Fruit fly (Drosophila melanogaster) whole organism, wandering third instar larva: Measurements from ENCODE around the gene CG43740.
A peak's percentile ranks its signal among the peaks of the same experiment; 100 is the strongest.

Experiments used
- CG32264 ChIP-seq: fragments of 200-800 bp; sonication (Bioruptor generic); optimal IDR thresholded peaks from 2 replicates; lab custom pipeline; 2016; ENCODE audit warnings: missing biosample characterization, missing genetic modification characterization
- Dfd ChIP-seq: fragments of >200 bp; optimal IDR thresholded peaks from 2 replicates; lab custom pipeline; 2017; ENCODE audit warnings: missing biosample characterization, missing genetic modification characterization
- Dif ChIP-seq: fragments of 200-275, 200-300 bp; sonication (Bioruptor generic); optimal IDR thresholded peaks from 2 replicates; lab custom pipeline; 2018; ENCODE audit warnings: missing biosample characterization, missing genetic modification characterization; ENCODE audit not compliant: partially characterized antibody
- GATAd ChIP-seq: sonication (Bioruptor generic); optimal IDR thresholded peaks from 2 replicates; lab custom pipeline; 2016; ENCODE audit warnings: missing biosample characterization, missing genetic modification characterization
- HLH106 ChIP-seq: fragments of 200-800 bp; optimal IDR thresholded peaks from 3 replicates; lab custom pipeline; 2019; ENCODE audit warnings: missing biosample characterization, mild to moderate bottlenecking, missing genetic modification characterization, moderate library complexity
- Hnf4 ChIP-seq: fragments of 200-800 bp; sonication (Bioruptor generic); optimal IDR thresholded peaks from 2 replicates; lab custom pipeline; 2016; ENCODE audit warnings: missing biosample characterization, mild to moderate bottlenecking, missing genetic modification characterization
- Hr83 ChIP-seq: fragments of 200-300 bp; sonication (Bioruptor generic); optimal IDR thresholded peaks from 2 replicates; lab custom pipeline; 2016; ENCODE audit warnings: missing biosample characterization, mild to moderate bottlenecking, missing genetic modification characterization, moderate library complexity; ENCODE audit not compliant: poor library complexity, severe bottlenecking
- Jra ChIP-seq: sonication (Bioruptor generic); optimal IDR thresholded peaks from 2 replicates; lab custom pipeline; 2016; ENCODE audit warnings: missing biosample characterization, missing genetic modification characterization
- Mio ChIP-seq: sonication (Bioruptor generic); optimal IDR thresholded peaks from 2 replicates; lab custom pipeline; 2016; ENCODE audit warnings: missing biosample characterization, missing genetic modification characterization
- OdsH ChIP-seq: fragments of 200-800 bp; sonication (Bioruptor generic); optimal IDR thresholded peaks from 2 replicates; lab custom pipeline; 2016; ENCODE audit warnings: missing biosample characterization, mild to moderate bottlenecking, missing genetic modification characterization
- Rel ChIP-seq, 2 experiments: fragments of 200-800 bp; sonication (Bioruptor generic) in 1 of 2; optimal IDR thresholded peaks; 2 replicates in 1 of 2; 3 replicates in 1 of 2; lab custom pipeline; 2016 to 2019; ENCODE audit warnings: mild to moderate bottlenecking in 2 of 2, missing biosample characterization in 2 of 2, missing genetic modification characterization in 2 of 2, moderate library complexity in 1 of 2
- Sp1 ChIP-seq: fragments of 200-800 bp; sonication (Bioruptor generic); optimal IDR thresholded peaks from 3 replicates; lab custom pipeline; 2019; ENCODE audit warnings: missing biosample characterization, mild to moderate bottlenecking, missing genetic modification characterization, moderate library complexity
- Vsx2 ChIP-seq: fragments of 200-300, 225-300 bp; sonication (Bioruptor generic); optimal IDR thresholded peaks from 2 replicates; lab custom pipeline; 2018; ENCODE audit warnings: missing biosample characterization, missing genetic modification characterization; ENCODE audit not compliant: partially characterized antibody
- br ChIP-seq: fragments of 200-800 bp; sonication (Bioruptor generic); optimal IDR thresholded peaks from 2 replicates; lab custom pipeline; 2016; ENCODE audit warnings: missing biosample characterization, missing genetic modification characterization
- dl ChIP-seq, 2 experiments: fragments of 175-275, 200-275 bp in 1 of 2; fragments of 200-275 bp in 1 of 2; sonication (Bioruptor generic); optimal IDR thresholded peaks; lab custom pipeline; 2018; ENCODE audit warnings: mild to moderate bottlenecking in 2 of 2, missing biosample characterization in 2 of 2, missing genetic modification characterization in 2 of 2, moderate library complexity in 2 of 2; ENCODE audit not compliant: partially characterized antibody in 2 of 2, insufficient read depth in 1 of 2
- dsf ChIP-seq: sonication (Bioruptor generic); optimal IDR thresholded peaks from 2 replicates; lab custom pipeline; 2016; ENCODE audit warnings: missing biosample characterization, missing genetic modification characterization, borderline replicate concordance
- foxo ChIP-seq, 2 experiments: fragments of 200-800 bp; sonication (Bioruptor generic); optimal IDR thresholded peaks; 2 replicates in 1 of 2; 3 replicates in 1 of 2; lab custom pipeline; 2016 to 2017; ENCODE audit warnings: missing biosample characterization in 2 of 2, missing genetic modification characterization in 2 of 2
- fru ChIP-seq: fragments of 200-800 bp; sonication (Bioruptor generic); optimal IDR thresholded peaks from 3 replicates; lab custom pipeline; 2016; ENCODE audit warnings: missing biosample characterization, mild to moderate bottlenecking, missing genetic modification characterization
- h ChIP-seq: fragments of 200-800 bp; sonication (Bioruptor generic); optimal IDR thresholded peaks from 3 replicates; lab custom pipeline; 2016; ENCODE audit warnings: missing biosample characterization, mild to moderate bottlenecking, missing genetic modification characterization
- lola ChIP-seq: fragments of >200 bp; optimal IDR thresholded peaks from 2 replicates; lab custom pipeline; 2017; ENCODE audit warnings: missing biosample characterization, missing genetic modification characterization
- pan ChIP-seq: fragments of >200 bp; optimal IDR thresholded peaks from 2 replicates; lab custom pipeline; 2017
- psq ChIP-seq: fragments of 200-800 bp; sonication (Bioruptor generic); optimal IDR thresholded peaks from 3 replicates; lab custom pipeline; 2017; ENCODE audit warnings: missing biosample characterization, mild to moderate bottlenecking, missing genetic modification characterization, moderate library complexity
- rgr ChIP-seq: fragments of 200-800 bp; sonication (Bioruptor generic); optimal IDR thresholded peaks from 3 replicates; lab custom pipeline; 2016; ENCODE audit warnings: missing biosample characterization, mild to moderate bottlenecking, missing genetic modification characterization
- sage ChIP-seq: fragments of 200-800 bp; sonication (Bioruptor generic); optimal IDR thresholded peaks from 2 replicates; lab custom pipeline; 2016; ENCODE audit warnings: missing biosample characterization, mild to moderate bottlenecking, missing genetic modification characterization
- sv ChIP-seq: fragments of 200-800 bp; sonication (Bioruptor generic); optimal IDR thresholded peaks from 3 replicates; lab custom pipeline; 2016; ENCODE audit warnings: missing biosample characterization, missing genetic modification characterization
- woc ChIP-seq: sonication (Bioruptor generic); optimal IDR thresholded peaks from 2 replicates; lab custom pipeline; 2016; ENCODE audit warnings: missing biosample characterization, mild to moderate bottlenecking, missing genetic modification characterization

Gene CG43740

dm6 chrX:10326346-10326830, 7.1 kb upstream of the CG43740 start, which contains the start of gene CG2909:
Gene CG2909 (plus strand): TSS chrX:10326464.
- TF ChIP-seq HLH106 (tag; lab: Kevin White, UChicago) (no peak), Hnf4 (GFP tag; lab: Kevin White, UChicago) (no peak), Mio (no peak), Rel (GFP tag; optimal IDR thresholded peaks at IDR 0.05; lab: Kevin White, UChicago) (no peak), Rel (tag; optimal IDR thresholded peaks at IDR 0.05; lab: Kevin White, UChicago) (peak; percentile 97), woc (GFP tag; lab: Kevin White, UChicago) (no peak), sage (GFP tag; lab: Kevin White, UChicago) (no peak)
- TF ChIP-seq, all 38 proteins: peak for 1

DNA sequence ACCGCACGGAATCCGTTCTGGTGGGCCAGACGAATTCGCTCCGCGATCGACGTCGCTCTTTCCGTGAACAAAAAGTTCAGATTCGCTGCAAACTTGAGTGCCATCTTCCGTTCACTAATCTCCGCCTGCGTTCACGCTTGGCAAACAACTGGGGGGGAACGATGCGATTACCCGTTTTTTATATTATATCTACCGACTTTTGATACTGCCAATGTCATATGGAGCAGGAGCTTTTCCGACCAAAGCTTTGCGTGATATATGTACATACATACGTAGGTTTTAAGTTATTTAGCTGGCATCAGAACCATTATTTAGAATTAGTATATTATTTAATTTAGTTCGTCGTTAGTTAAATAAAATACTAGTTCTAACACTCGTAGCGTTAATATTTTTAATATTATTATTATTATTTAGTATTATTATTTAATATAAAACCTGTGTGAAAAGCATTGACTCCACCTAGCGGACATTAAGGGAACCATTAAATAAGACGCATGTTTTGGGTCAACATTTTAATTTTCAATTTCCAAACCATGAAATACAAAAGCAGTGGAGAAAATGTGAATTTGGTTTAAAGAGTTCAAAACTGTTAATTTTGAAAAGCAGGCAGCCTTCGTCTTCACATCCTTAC, 3.7 kb upstream of the CG43740 start, which contains the start of gene Gip:
Gene Gip (minus strand): TSS at position 214 of the 631 bp plus-strand sequence.
- TF ChIP-seq br (GFP tag; lab: Kevin White, UChicago) (peak; percentile 55), Rel (GFP tag; optimal IDR thresholded peaks at IDR 0.05; lab: Kevin White, UChicago) (no peak), Rel (tag; optimal IDR thresholded peaks at IDR 0.05; lab: Kevin White, UChicago) (peak; percentile 73), CG32264 (GFP tag; lab: Kevin White, UChicago) (no peak), sage (GFP tag; lab: Kevin White, UChicago) (peak; percentile 47), Mio (no peak), Dif (GFP tag; lab: Kevin White, UChicago) (peak; percentile 35), fru (GFP tag; lab: Kevin White, UChicago) (peak; percentile 24), Jra (GFP tag; lab: Kevin White, UChicago) (peak; percentile 35), HLH106 (tag; lab: Kevin White, UChicago) (peak; percentile 2), GATAd (no peak), h (GFP tag; lab: Kevin White, UChicago) (peak; percentile 68), Hnf4 (GFP tag; lab: Kevin White, UChicago) (peak; percentile 58), Sp1 (GFP tag; lab: Kevin White, UChicago) (peak; percentile 48), sv (no peak), rgr (GFP tag; lab: Kevin White, UChicago) (peak; percentile 68), psq (no peak), Vsx2 (GFP tag; lab: Kevin White, UChicago) (peak; percentile 65), Hr83 (GFP tag; lab: Kevin White, UChicago) (peak; percentile 79), foxo (GFP tag; optimal IDR thresholded peaks at IDR 0.05; lab: Kevin White, UChicago) (peak in 1 of 2 experiments; percentile 18), OdsH (GFP tag; lab: Kevin White, UChicago) (peak; percentile 19)
- TF ChIP-seq, all 38 proteins: peak for 15

- no peak for TF ChIP-seq dsf
- no peak for TF ChIP-seq dl (GFP tag; optimal IDR thresholded peaks at IDR 0.05; lab: Kevin White, UChicago; ENCODE audit: insufficient read depth in 1 of 2, partially characterized antibody in 2 of 2)
- no peak for TF ChIP-seq foxo (GFP tag; optimal IDR thresholded peaks at IDR 0.05; lab: Kevin White, UChicago)
- no peak for TF ChIP-seq HLH106 (tag; lab: Kevin White, UChicago)
- no peak for TF ChIP-seq Rel (GFP tag; optimal IDR thresholded peaks at IDR 0.05; lab: Kevin White, UChicago)
- TF ChIP-seq Rel (tag; optimal IDR thresholded peaks at IDR 0.05; lab: Kevin White, UChicago), result no peak
- no peak for TF ChIP-seq Dfd
- TF ChIP-seq fru (GFP tag; lab: Kevin White, UChicago), result no peak
These were observed 1.7 kb upstream of the CG43740 start, which contains the start of gene CG15306 for dm6 chrX:10331718-10332117. Gene CG15306 (minus strand): TSS chrX:10331818.

- no peak for TF ChIP-seq Rel (GFP tag; optimal IDR thresholded peaks at IDR 0.05; lab: Kevin White, UChicago)
- TF ChIP-seq Rel (tag; optimal IDR thresholded peaks at IDR 0.05; lab: Kevin White, UChicago), result no peak
- peak; percentile 91 for TF ChIP-seq Dfd
- TF ChIP-seq, all 38 proteins: peak for 1
These were observed 7.0 kb downstream of the CG43740 start for dm6 chrX:10340492-10340891.

dm6 chrX:10347979-10348692, 14.7 kb downstream of the CG43740 start:
- TF ChIP-seq OdsH (GFP tag; lab: Kevin White, UChicago) (no peak), br (GFP tag; lab: Kevin White, UChicago) (no peak), lola (GFP tag; lab: Kevin White, UChicago) (no peak), h (GFP tag; lab: Kevin White, UChicago) (no peak), rgr (GFP tag; lab: Kevin White, UChicago) (no peak), Jra (GFP tag; lab: Kevin White, UChicago) (no peak), woc (GFP tag; lab: Kevin White, UChicago) (no peak), sv (no peak), pan (no peak)
